Worm (Caenorhabditis elegans) whole organism, L1 larva: ENCODE results near the gene dolk-1.

Source experiments
- fkh-10 ChIP-seq: sonication (generic microtip); optimal IDR thresholded peaks from 2 replicates; lab custom pipeline; 2017; ENCODE audit warnings: missing biosample characterization, missing genetic modification reagents, missing genetic modification characterization
- mep-1 ChIP-seq: fragments of 150-350 bp; optimal IDR thresholded peaks from 2 replicates; lab custom pipeline; 2014; ENCODE audit warnings: missing biosample characterization, missing genetic modification characterization
- nhr-11 ChIP-seq: fragments of 150-350 bp; optimal IDR thresholded peaks from 2 replicates; lab custom pipeline; 2014; ENCODE audit warnings: missing biosample characterization, missing genetic modification characterization
- nhr-71 ChIP-seq: sonication (generic microtip); optimal IDR thresholded peaks from 2 replicates; lab custom pipeline; 2016; ENCODE audit warnings: mild to moderate bottlenecking, missing genetic modification characterization, moderate library complexity, missing compliant biosample characterization
- pqm-1 ChIP-seq: sonication (generic microtip); optimal IDR thresholded peaks from 3 replicates; lab custom pipeline; 2017; ENCODE audit warnings: missing biosample characterization, missing genetic modification characterization
- skn-1 ChIP-seq: fragments of 150-350 bp; optimal IDR thresholded peaks from 2 replicates; lab custom pipeline; 2014; ENCODE audit warnings: missing biosample characterization, missing genetic modification characterization
- unc-62 ChIP-seq: fragments of 150-350 bp; optimal IDR thresholded peaks from 2 replicates; lab custom pipeline; 2014; ENCODE audit warnings: missing biosample characterization, missing genetic modification reagents, missing genetic modification characterization
- unc-86 ChIP-seq: sonication (generic microtip); optimal IDR thresholded peaks from 2 replicates; lab custom pipeline; 2016; ENCODE audit warnings: missing genetic modification characterization, missing compliant biosample characterization
- zip-4 ChIP-seq: fragments of 200-800 bp; sonication (Bioruptor generic); optimal IDR thresholded peaks from 2 replicates; lab custom pipeline; 2018; ENCODE audit warnings: mild to moderate bottlenecking, missing genetic modification characterization, moderate library complexity, missing compliant biosample characterization

ce11 chrIII:11917525-11917924, 15.9 kb downstream of the dolk-1 start:
- TF ChIP-seq fkh-10 (GFP tag; lab: Kevin White, UChicago) (no peak), zip-4 (GFP tag; lab: Kevin White, UChicago) (no peak), nhr-11 (tag; lab: Kevin White, UChicago) (no peak), unc-86 (tag; lab: Kevin White, UChicago) (no peak), mep-1 (tag; lab: Kevin White, UChicago) (no peak), nhr-71 (tag; lab: Kevin White, UChicago) (no peak), pqm-1 (no peak), skn-1 (tag; lab: Kevin White, UChicago) (no peak), unc-62 (GFP tag; lab: Kevin White, UChicago) (no peak)
